Worm (Caenorhabditis elegans) whole organism, L2 larva: Measurements from ENCODE around the gene Y17G7B.17.

Source experiments
- aly-2 ChIP-seq: fragments of 150-350 bp; optimal IDR thresholded peaks from 2 replicates; lab custom pipeline; 2014; ENCODE audit warnings: missing biosample characterization, missing genetic modification characterization
- egl-27 ChIP-seq: sonication (generic microtip); optimal IDR thresholded peaks from 3 replicates; lab custom pipeline; 2017; ENCODE audit warnings: missing biosample characterization, missing genetic modification reagents, missing genetic modification characterization

DNA sequence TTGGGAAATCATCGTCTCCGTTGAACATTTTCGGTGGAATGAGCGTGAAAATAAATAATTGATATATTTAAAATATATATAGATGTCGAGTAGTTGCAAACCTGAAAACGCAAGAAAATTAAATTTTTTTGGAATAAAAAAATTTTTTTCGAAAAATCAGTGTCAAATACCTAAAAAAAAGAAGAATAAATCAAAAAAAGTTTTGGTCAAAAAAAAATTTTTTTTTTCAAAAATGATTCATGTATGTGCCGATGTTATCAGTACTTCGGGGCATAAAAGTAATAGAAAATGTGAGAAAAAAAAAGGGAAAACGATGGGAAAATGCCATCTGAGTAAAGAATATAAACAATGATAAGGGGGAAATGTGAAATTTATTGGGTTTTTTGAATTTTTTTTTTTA lies at the start of gene Y17G7B.17:
- TF ChIP-seq aly-2 (tag; lab: Kevin White, UChicago) (no peak), egl-27 (tag; lab: Kevin White, UChicago) (no peak)
